Worm (Caenorhabditis elegans) whole organism, L3 larva: ENCODE measurements around the gene ZK1320.2.

Experiments
- ZK546.5 ChIP-seq: sonication (generic microtip); optimal IDR thresholded peaks from 2 replicates; lab custom pipeline; 2017; ENCODE audit warnings: missing biosample characterization, missing genetic modification characterization
- aly-2 ChIP-seq: fragments of 150-350 bp; optimal IDR thresholded peaks from 2 replicates; lab custom pipeline; 2014; ENCODE audit warnings: missing biosample characterization, missing genetic modification characterization
- ama-1 ChIP-seq: fragments of 150-350 bp; optimal IDR thresholded peaks from 2 replicates; lab custom pipeline; 2018
- ceh-16 ChIP-seq: sonication (generic microtip); optimal IDR thresholded peaks from 2 replicates; lab custom pipeline; 2017; ENCODE audit warnings: missing biosample characterization, missing genetic modification characterization
- ceh-28 ChIP-seq: fragments of 150-350 bp; optimal IDR thresholded peaks from 2 replicates; lab custom pipeline; 2014; ENCODE audit warnings: missing biosample characterization, missing genetic modification reagents, missing genetic modification characterization
- ceh-82 ChIP-seq: fragments of 150-350 bp; optimal IDR thresholded peaks from 2 replicates; lab custom pipeline; 2014; ENCODE audit warnings: missing biosample characterization, missing genetic modification characterization
- ceh-9 ChIP-seq: sonication (generic microtip); optimal IDR thresholded peaks from 2 replicates; lab custom pipeline; 2018; ENCODE audit warnings: missing biosample characterization, missing genetic modification characterization
- daf-12 ChIP-seq: fragments of 150-350 bp; optimal IDR thresholded peaks from 2 replicates; lab custom pipeline; 2014; ENCODE audit warnings: missing biosample characterization, missing genetic modification reagents, missing genetic modification characterization
- egl-27 ChIP-seq: sonication (generic microtip); optimal IDR thresholded peaks from 4 replicates; lab custom pipeline; 2017; ENCODE audit warnings: missing biosample characterization, missing genetic modification reagents, missing genetic modification characterization
- egl-5 ChIP-seq: fragments of 150-350 bp; optimal IDR thresholded peaks from 2 replicates; lab custom pipeline; 2017; ENCODE audit warnings: missing biosample characterization, missing genetic modification reagents, missing genetic modification characterization, inconsistent platforms
- elt-1 ChIP-seq: fragments of 150-350 bp; optimal IDR thresholded peaks from 2 replicates; lab custom pipeline; 2014; ENCODE audit warnings: missing biosample characterization, missing genetic modification characterization
- elt-2 ChIP-seq: sonication (generic microtip); optimal IDR thresholded peaks from 2 replicates; lab custom pipeline; 2016; ENCODE audit warnings: missing genetic modification reagents, mild to moderate bottlenecking, missing genetic modification characterization, missing compliant biosample characterization
- eor-1 ChIP-seq, 2 experiments: fragments of 150-350 bp; optimal IDR thresholded peaks; 2 replicates each; lab custom pipeline; 2014 to 2018; ENCODE audit warnings: missing biosample characterization in 2 of 2, missing genetic modification characterization in 2 of 2
- fkh-10 ChIP-seq: sonication (generic microtip); optimal IDR thresholded peaks from 2 replicates; lab custom pipeline; 2017; ENCODE audit warnings: missing biosample characterization, missing genetic modification reagents, missing genetic modification characterization
- fos-1 ChIP-seq: fragments of 150-350 bp; optimal IDR thresholded peaks from 2 replicates; lab custom pipeline; 2014; ENCODE audit warnings: missing biosample characterization, missing genetic modification characterization
- hmg-11 ChIP-seq: sonication (generic microtip); optimal IDR thresholded peaks from 2 replicates; lab custom pipeline; 2016; ENCODE audit warnings: missing genetic modification characterization, missing compliant biosample characterization
- jun-1 ChIP-seq: fragments of 150-350 bp; optimal IDR thresholded peaks from 2 replicates; lab custom pipeline; 2014; ENCODE audit warnings: missing biosample characterization, missing genetic modification reagents, missing genetic modification characterization
- lin-15B ChIP-seq: fragments of 150-350 bp; optimal IDR thresholded peaks from 2 replicates; lab custom pipeline; 2014; ENCODE audit warnings: missing biosample characterization, missing genetic modification characterization
- lin-39 ChIP-seq: fragments of 150-350 bp; optimal IDR thresholded peaks from 2 replicates; lab custom pipeline; 2018; ENCODE audit warnings: missing biosample characterization, missing genetic modification reagents, missing genetic modification characterization
- lsy-12 ChIP-seq: sonication (generic microtip); optimal IDR thresholded peaks from 2 replicates; lab custom pipeline; 2016; ENCODE audit warnings: mild to moderate bottlenecking, missing genetic modification characterization, missing compliant biosample characterization
- mdl-1 ChIP-seq: fragments of 150-350 bp; optimal IDR thresholded peaks from 2 replicates; lab custom pipeline; 2014; ENCODE audit warnings: missing biosample characterization, missing genetic modification characterization
- mml-1 ChIP-seq: fragments of 150-350 bp; sonication (generic microtip); optimal IDR thresholded peaks from 3 replicates; lab custom pipeline; 2014; ENCODE audit warnings: missing biosample characterization, missing genetic modification characterization
- nfya-1 ChIP-seq: sonication (generic microtip); optimal IDR thresholded peaks from 2 replicates; lab custom pipeline; 2017; ENCODE audit warnings: missing genetic modification characterization, mild to moderate bottlenecking, missing compliant biosample characterization, antibody characterized with exemption, moderate library complexity; ENCODE audit not compliant: insufficient read depth
- nhr-11 ChIP-seq: fragments of 150-350 bp; optimal IDR thresholded peaks from 2 replicates; lab custom pipeline; 2014; ENCODE audit warnings: missing biosample characterization, missing genetic modification characterization
- nhr-12 ChIP-seq: fragments of 150-350 bp; optimal IDR thresholded peaks from 2 replicates; lab custom pipeline; 2014; ENCODE audit warnings: missing biosample characterization, missing genetic modification characterization
- nhr-23 ChIP-seq: fragments of 150-350 bp; optimal IDR thresholded peaks from 2 replicates; lab custom pipeline; 2014; ENCODE audit warnings: missing biosample characterization, missing genetic modification reagents, missing genetic modification characterization
- nhr-237 ChIP-seq: fragments of 150-350 bp; optimal IDR thresholded peaks from 2 replicates; lab custom pipeline; 2014; ENCODE audit warnings: missing biosample characterization, missing genetic modification characterization
- nhr-25 ChIP-seq: sonication (generic microtip); optimal IDR thresholded peaks from 2 replicates; lab custom pipeline; 2017; ENCODE audit warnings: missing biosample characterization, missing genetic modification characterization
- nhr-43 ChIP-seq: sonication (generic microtip); optimal IDR thresholded peaks from 2 replicates; lab custom pipeline; 2016; ENCODE audit warnings: mild to moderate bottlenecking, missing genetic modification characterization, missing compliant biosample characterization; ENCODE audit not compliant: poor library complexity, severe bottlenecking
- nhr-67 ChIP-seq: fragments of 150-350 bp; optimal IDR thresholded peaks from 2 replicates; lab custom pipeline; 2014; ENCODE audit warnings: missing biosample characterization, missing genetic modification characterization
- nhr-76 ChIP-seq: fragments of 150-350 bp; sonication (generic microtip); optimal IDR thresholded peaks from 5 replicates; lab custom pipeline; 2014; ENCODE audit warnings: missing biosample characterization, missing genetic modification characterization
- nhr-77 ChIP-seq: fragments of 150-350 bp; optimal IDR thresholded peaks from 2 replicates; lab custom pipeline; 2014; ENCODE audit warnings: missing biosample characterization, missing genetic modification characterization
- pha-4 ChIP-seq: fragments of 150-350 bp; optimal IDR thresholded peaks from 2 replicates; lab custom pipeline; 2014; ENCODE audit warnings: missing biosample characterization, missing genetic modification reagents, missing genetic modification characterization
- pqm-1 ChIP-seq: fragments of 150-350 bp; optimal IDR thresholded peaks from 2 replicates; lab custom pipeline; 2017; ENCODE audit warnings: missing biosample characterization, missing genetic modification characterization, inconsistent platforms
- sea-2 ChIP-seq: fragments of 150-350 bp; sonication (generic microtip); optimal IDR thresholded peaks from 4 replicates; lab custom pipeline; 2014; ENCODE audit warnings: missing biosample characterization, missing genetic modification reagents, missing genetic modification characterization
- skn-1 ChIP-seq: fragments of 150-350 bp; optimal IDR thresholded peaks from 2 replicates; lab custom pipeline; 2014; ENCODE audit warnings: missing biosample characterization, missing genetic modification characterization
- unc-39 ChIP-seq: sonication (generic microtip); optimal IDR thresholded peaks from 4 replicates; lab custom pipeline; 2017; ENCODE audit warnings: missing biosample characterization, missing genetic modification characterization
- unc-62 ChIP-seq: fragments of 150-350 bp; sonication (generic microtip); optimal IDR thresholded peaks from 4 replicates; lab custom pipeline; 2014; ENCODE audit warnings: missing biosample characterization, missing genetic modification reagents, missing genetic modification characterization
- zag-1 ChIP-seq: fragments of 150-350 bp; optimal IDR thresholded peaks from 2 replicates; lab custom pipeline; 2014; ENCODE audit warnings: missing biosample characterization, missing genetic modification characterization
- ztf-11 ChIP-seq: fragments of 150-350 bp; optimal IDR thresholded peaks from 2 replicates; lab custom pipeline; 2014; ENCODE audit warnings: missing biosample characterization, missing genetic modification characterization
- ztf-4 ChIP-seq: fragments of 150-350 bp; optimal IDR thresholded peaks from 2 replicates; lab custom pipeline; 2014; ENCODE audit warnings: missing biosample characterization, missing genetic modification characterization

The ZK1320.2 gene

DNA sequence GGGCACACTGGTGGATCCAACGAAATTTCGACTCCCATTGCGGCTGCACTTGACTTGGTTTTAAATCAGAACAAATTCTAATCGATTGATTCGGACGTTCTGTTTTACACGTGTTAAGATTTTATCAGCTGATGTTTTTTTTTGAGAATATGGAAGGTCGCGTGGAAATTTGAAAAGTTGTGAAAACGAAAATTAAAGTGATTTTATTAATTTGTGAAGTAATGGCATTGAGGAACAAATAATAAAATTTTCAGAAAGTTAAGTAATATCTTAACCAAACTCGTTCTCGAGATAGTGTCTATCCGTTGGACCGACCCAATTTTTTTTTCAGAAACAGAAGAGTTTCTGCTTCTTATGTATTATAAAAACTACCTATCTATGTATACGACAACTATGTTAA lies 7.1 kb downstream of the ZK1320.2 start, which contains the start of gene ZK1307.4:
Gene ZK1307.4, minus strand, starts transcription at position 101 of the 400 bp plus-strand sequence.
- no peak for TF ChIP-seq ceh-9 (tag; lab: Kevin White, UChicago)
- TF ChIP-seq egl-27, result no peak
- no peak for TF ChIP-seq unc-62 (GFP tag; lab: Kevin White, UChicago)
- no peak for TF ChIP-seq pha-4 (tag; lab: Kevin White, UChicago)
- TF ChIP-seq ama-1, result no peak
- no peak for TF ChIP-seq mml-1 (tag; lab: Kevin White, UChicago)
- no peak for TF ChIP-seq pqm-1 (tag; lab: Kevin White, UChicago)
- no peak for TF ChIP-seq sea-2 (GFP tag; lab: Kevin White, UChicago)
- no peak for TF ChIP-seq daf-12 (tag; lab: Kevin White, UChicago)
- no peak for TF ChIP-seq aly-2
- TF ChIP-seq nhr-23 (tag; lab: Kevin White, UChicago), result no peak
- no peak for TF ChIP-seq nhr-77 (tag; lab: Kevin White, UChicago)
- no peak for TF ChIP-seq ZK546.5 (tag; lab: Kevin White, UChicago)
- no peak for TF ChIP-seq egl-5 (tag; lab: Kevin White, UChicago)
- TF ChIP-seq lsy-12 (tag; lab: Kevin White, UChicago), result no peak
- no peak for TF ChIP-seq ceh-16 (tag; lab: Kevin White, UChicago)
- no peak for TF ChIP-seq fkh-10 (GFP tag; lab: Kevin White, UChicago)
- no peak for TF ChIP-seq nhr-67
- TF ChIP-seq lin-15B (tag; lab: Kevin White, UChicago), result no peak

DNA sequence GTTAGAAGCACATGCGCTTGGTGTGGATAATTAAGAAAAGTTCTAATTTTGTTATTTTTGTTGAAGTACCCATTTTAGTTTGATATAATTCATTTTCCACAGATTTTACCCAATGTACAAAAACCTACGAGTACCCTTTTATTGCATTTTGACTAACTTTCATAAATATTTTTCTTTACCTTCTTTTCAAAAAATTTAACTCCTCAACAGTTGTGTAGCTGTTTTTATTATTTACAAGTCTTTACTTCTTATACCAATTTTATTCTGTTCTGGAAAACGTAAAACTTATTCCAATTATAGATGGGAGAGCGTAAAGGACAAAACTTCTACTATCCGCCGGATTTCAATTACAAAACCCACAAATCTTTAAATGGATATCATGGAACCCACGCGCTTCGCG lies 9.6 kb downstream of the ZK1320.2 start, which contains the start of gene ZK1307.9:
Gene ZK1307.9, plus strand, starts transcription at position 301 of the 400 bp plus-strand sequence.
- TF ChIP-seq unc-62 (GFP tag; lab: Kevin White, UChicago), result no peak
- no peak for TF ChIP-seq unc-39 (tag; lab: Kevin White, UChicago)
- no peak for TF ChIP-seq nhr-67
- no peak for TF ChIP-seq pqm-1 (tag; lab: Kevin White, UChicago)
- no peak for TF ChIP-seq egl-5 (tag; lab: Kevin White, UChicago)
- no peak for TF ChIP-seq nhr-25
- no peak for TF ChIP-seq aly-2
- no peak for TF ChIP-seq nhr-43 (tag; lab: Kevin White, UChicago)
- no peak for TF ChIP-seq ztf-4 (tag; lab: Kevin White, UChicago)
- no peak for TF ChIP-seq ceh-16 (tag; lab: Kevin White, UChicago)
- TF ChIP-seq nhr-237 (tag; lab: Kevin White, UChicago), result no peak
- TF ChIP-seq elt-2 (tag; lab: Kevin White, UChicago), result no peak
- TF ChIP-seq jun-1 (tag; lab: Kevin White, UChicago), result no peak
- no peak for TF ChIP-seq nhr-12 (tag; lab: Kevin White, UChicago)
- TF ChIP-seq daf-12 (tag; lab: Kevin White, UChicago), result no peak
- no peak for TF ChIP-seq ceh-9 (tag; lab: Kevin White, UChicago)
- TF ChIP-seq nhr-76 (tag; lab: Kevin White, UChicago), result no peak
- TF ChIP-seq zag-1 (tag; lab: Kevin White, UChicago), result no peak
- TF ChIP-seq elt-1, result no peak
- TF ChIP-seq, all 47 proteins: peak for 0

DNA sequence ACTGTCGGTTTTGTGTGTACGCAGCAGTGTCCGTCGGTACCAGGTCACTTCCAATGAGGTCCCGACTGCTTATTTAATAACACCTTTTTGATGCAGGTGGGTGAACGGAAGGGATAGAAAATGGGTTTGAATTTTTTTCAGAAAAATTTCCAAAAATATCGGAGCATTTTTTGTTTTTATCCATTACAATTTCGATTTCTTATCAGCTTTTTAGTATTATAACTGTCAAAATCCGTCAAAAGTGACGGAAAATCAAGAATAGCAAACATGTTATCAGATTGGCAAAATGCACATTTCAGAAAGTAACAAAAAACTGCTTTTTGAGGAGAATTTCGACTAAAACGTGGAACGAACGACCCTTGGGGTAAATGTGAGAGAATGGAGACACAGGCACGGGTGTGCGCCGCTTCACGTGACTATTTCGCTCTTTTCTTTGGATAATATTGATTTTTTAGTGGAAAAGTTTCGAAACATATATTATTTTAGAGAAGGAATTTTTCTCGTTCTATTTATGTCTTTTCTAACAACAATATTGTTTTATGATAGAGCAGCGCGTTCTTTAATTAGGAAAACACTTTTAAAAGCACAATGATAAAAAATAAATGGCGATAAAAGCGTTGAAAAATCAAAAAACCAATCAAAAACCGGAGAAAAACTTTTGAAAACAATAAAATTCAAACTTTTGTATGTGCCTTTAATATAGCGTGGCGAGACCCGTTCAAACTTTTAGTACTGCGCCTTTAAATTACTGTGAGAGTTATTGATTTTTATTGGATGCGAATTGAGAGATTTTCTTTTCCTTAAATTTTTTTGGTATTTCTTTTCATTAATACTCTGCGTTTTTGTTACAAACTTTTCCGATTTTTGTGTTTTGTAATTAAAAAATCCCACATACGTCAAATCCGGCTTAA lies 11.6 kb downstream of the ZK1320.2 start, which contains the start of gene sqv-8:
Gene sqv-8, plus strand, starts transcription at position 51 of the 911 bp plus-strand sequence.
- TF ChIP-seq nfya-1 (tag; lab: Kevin White, UChicago), result peak; percentile 33
- peak; percentile 73 for TF ChIP-seq elt-2 (tag; lab: Kevin White, UChicago)
- no peak for TF ChIP-seq daf-12 (tag; lab: Kevin White, UChicago)
- TF ChIP-seq ceh-28 (tag; lab: Kevin White, UChicago), result peak; percentile 63

DNA sequence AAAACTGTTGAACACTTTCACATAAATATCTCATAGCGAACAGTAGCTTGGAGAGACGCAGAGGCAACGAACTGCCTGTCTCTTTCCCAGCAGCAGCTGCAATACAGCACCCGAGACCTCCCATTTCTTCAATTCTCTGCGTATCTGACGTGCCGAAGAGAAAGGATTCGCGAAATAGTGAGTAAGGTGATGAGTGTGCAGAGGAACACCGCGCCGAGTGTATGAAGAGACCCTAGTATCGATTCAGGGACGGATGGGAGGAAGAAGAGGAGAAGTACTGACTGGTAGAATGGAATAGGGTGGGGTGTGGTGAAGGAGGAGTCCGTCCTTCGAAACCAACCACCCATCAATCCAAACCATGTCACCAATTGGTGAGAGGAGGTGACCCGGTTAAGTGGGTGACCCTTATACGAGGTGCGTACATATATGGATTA lies 12.7 kb downstream of the ZK1320.2 start:
- peak; percentile 86 for TF ChIP-seq hmg-11 (tag; lab: Kevin White, UChicago)
- TF ChIP-seq pqm-1 (tag; lab: Kevin White, UChicago), result peak; percentile 13
- peak; percentile 92 for TF ChIP-seq egl-5 (tag; lab: Kevin White, UChicago)
- TF ChIP-seq daf-12 (tag; lab: Kevin White, UChicago), result no peak
- no peak for TF ChIP-seq fkh-10 (GFP tag; lab: Kevin White, UChicago)
- no peak for TF ChIP-seq egl-27
- no peak for TF ChIP-seq ZK546.5 (tag; lab: Kevin White, UChicago)
- peak; percentile 11 for TF ChIP-seq lin-39 (tag; lab: Kevin White, UChicago)
- peak; percentile 73 for TF ChIP-seq elt-1
- no peak for TF ChIP-seq fos-1
- no peak for TF ChIP-seq ztf-4 (tag; lab: Kevin White, UChicago)
- TF ChIP-seq zag-1 (tag; lab: Kevin White, UChicago), result no peak
- TF ChIP-seq mdl-1 (tag; lab: Kevin White, UChicago), result peak; percentile 66
- peak; percentile 64 for TF ChIP-seq unc-62 (GFP tag; lab: Kevin White, UChicago)
- TF ChIP-seq skn-1 (tag; lab: Kevin White, UChicago), result no peak
- TF ChIP-seq ceh-16 (tag; lab: Kevin White, UChicago), result no peak
- TF ChIP-seq ceh-82 (tag; lab: Kevin White, UChicago), result no peak
- TF ChIP-seq nhr-43 (tag; lab: Kevin White, UChicago), result peak; percentile 41
- peak; percentile 78 for TF ChIP-seq nhr-11 (tag; lab: Kevin White, UChicago)
- TF ChIP-seq eor-1 (tag; optimal IDR thresholded peaks at IDR 0.05; lab: Kevin White, UChicago), result no peak
- no peak for TF ChIP-seq ceh-9 (tag; lab: Kevin White, UChicago)
- TF ChIP-seq ztf-11 (tag; lab: Kevin White, UChicago), result no peak
- no peak for TF ChIP-seq unc-39 (tag; lab: Kevin White, UChicago)
- no peak for TF ChIP-seq nhr-12 (tag; lab: Kevin White, UChicago)
- TF ChIP-seq ceh-28 (tag; lab: Kevin White, UChicago), result peak; percentile 85
- no peak for TF ChIP-seq nhr-237 (tag; lab: Kevin White, UChicago)
